Worm (Caenorhabditis elegans): Measurements from ENCODE around the gene fbxc-34.

DNA sequence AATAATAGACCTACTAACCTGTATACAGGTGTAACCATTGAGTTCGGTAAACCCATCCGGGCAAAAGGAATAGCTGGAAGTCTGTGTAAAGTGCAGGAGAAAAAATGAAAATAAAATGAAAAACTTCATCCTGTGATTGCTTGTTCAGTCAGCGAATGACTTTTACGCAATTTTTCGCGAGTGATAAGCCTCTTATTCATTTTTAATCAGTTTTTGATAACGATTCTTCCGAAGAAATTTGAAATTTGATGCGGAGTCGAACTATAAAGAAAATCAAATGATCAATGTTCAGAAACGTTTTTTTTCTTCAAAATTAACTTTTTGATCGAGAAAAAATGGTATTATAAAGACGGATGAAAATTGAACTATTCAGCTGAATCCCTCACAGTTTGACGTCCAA, 8.2 kb upstream of the fbxc-34 start:
- TF ChIP-seq nhr-11 (tag; optimal IDR thresholded peaks at IDR 0.05) (no peak), ZK546.5 (tag; optimal IDR thresholded peaks at IDR 0.05) (no peak), fos-1 (tag; optimal IDR thresholded peaks at IDR 0.05) (no peak), nhr-43 (tag; optimal IDR thresholded peaks at IDR 0.05; ENCODE audit: poor library complexity, severe bottlenecking) (no peak), mdl-1 (tag; optimal IDR thresholded peaks at IDR 0.05) (no peak)
